Worm (Caenorhabditis elegans) whole organism, midembryonic: Measurements from ENCODE around the gene slt-1.

Experiments
- T22C8.4 ChIP-seq: fragments of 200-800 bp; sonication (Bioruptor generic); IDR thresholded peaks from 2 replicates; pipeline ENCODE4 v1.3.6; 2022; ENCODE audit warnings: missing genetic modification characterization, missing compliant biosample characterization
- cog-1 ChIP-seq: sonication (generic microtip); optimal IDR thresholded peaks from 2 replicates; lab custom pipeline; 2016; ENCODE audit warnings: missing genetic modification characterization, missing compliant biosample characterization
- flt-1 ChIP-seq: fragments of 200-800 bp; sonication (Bioruptor generic); IDR thresholded peaks from 2 replicates; pipeline ENCODE4 v1.3.6; 2022; ENCODE audit warnings: missing genetic modification characterization, missing compliant biosample characterization
- klf-2 ChIP-seq: fragments of 200-800 bp; sonication (Bioruptor generic); conservative IDR thresholded peaks from 2 replicates; pipeline ENCODE4 v1.3.6; 2022; ENCODE audit warnings: missing genetic modification reagents, missing genetic modification characterization, missing compliant biosample characterization
- med-1 ChIP-seq: sonication (generic microtip); optimal IDR thresholded peaks from 2 replicates; lab custom pipeline; 2017; ENCODE audit warnings: missing genetic modification characterization, mild to moderate bottlenecking, missing compliant biosample characterization, antibody characterized with exemption, missing genetic modification reagents; ENCODE audit not compliant: insufficient read depth
- ref-1 ChIP-seq: fragments of 200-800 bp; sonication (Bioruptor generic); conservative IDR thresholded peaks from 2 replicates; pipeline ENCODE4 v1.3.6; 2022; ENCODE audit warnings: missing genetic modification reagents, missing genetic modification characterization, missing compliant biosample characterization
- tab-1 ChIP-seq: fragments of 200-800 bp; sonication (Bioruptor generic); IDR thresholded peaks from 2 replicates; pipeline ENCODE4 v1.3.6; 2022; ENCODE audit warnings: missing genetic modification characterization, missing compliant biosample characterization
- ztf-23 ChIP-seq: fragments of 200-800 bp; sonication (Bioruptor generic); IDR thresholded peaks from 2 replicates; pipeline ENCODE4 v1.3.6; 2022; ENCODE audit warnings: missing genetic modification reagents, missing genetic modification characterization, missing compliant biosample characterization
- ztf-29 ChIP-seq: fragments of 200-800 bp; sonication (Bioruptor generic); IDR thresholded peaks from 2 replicates; pipeline ENCODE4 v1.3.6; 2022; ENCODE audit warnings: missing genetic modification reagents, missing genetic modification characterization, missing compliant biosample characterization

The slt-1 gene

ce11 chrX:14654668-14655067 lies 19.5 kb upstream of the slt-1 start, which contains the start of gene syg-2:
Gene syg-2, plus strand, starts transcription at chrX:14654968.
- TF ChIP-seq tab-1 (GFP tag; lab: Robert Waterston, UW) (no peak), cog-1 (tag; lab: Kevin White, UChicago) (no peak), ref-1 (GFP tag; lab: Robert Waterston, UW) (no peak), ztf-29 (GFP tag; lab: Robert Waterston, UW) (no peak)

ce11 chrX:14657445-14657844 lies 16.7 kb upstream of the slt-1 start:
- no peak for TF ChIP-seq ref-1 (GFP tag; lab: Robert Waterston, UW)
- TF ChIP-seq flt-1 = no peak
- no peak for TF ChIP-seq klf-2 (GFP tag; lab: Robert Waterston, UW)
- no peak for TF ChIP-seq tab-1 (GFP tag; lab: Robert Waterston, UW)
- TF ChIP-seq cog-1 (tag; lab: Kevin White, UChicago) = no peak

- TF ChIP-seq cog-1 (tag; lab: Kevin White, UChicago) (no peak), ref-1 (GFP tag; lab: Robert Waterston, UW) (no peak), ztf-23 (GFP tag; lab: Robert Waterston, UW) (no peak), flt-1 (no peak), med-1 (GFP tag; lab: Kevin White, UChicago) (no peak), ztf-29 (GFP tag; lab: Robert Waterston, UW) (no peak)
These were observed 14.7 kb upstream of the slt-1 start for ce11 chrX:14659454-14659853.

- TF ChIP-seq cog-1 (tag; lab: Kevin White, UChicago) = no peak
- no peak for TF ChIP-seq tab-1 (GFP tag; lab: Robert Waterston, UW)
- no peak for TF ChIP-seq T22C8.4 (GFP tag; lab: Robert Waterston, UW)
- TF ChIP-seq ztf-29 (GFP tag; lab: Robert Waterston, UW) = no peak
- no peak for TF ChIP-seq flt-1
- no peak for TF ChIP-seq ref-1 (GFP tag; lab: Robert Waterston, UW)
- no peak for TF ChIP-seq med-1 (GFP tag; lab: Kevin White, UChicago)
- TF ChIP-seq klf-2 (GFP tag; lab: Robert Waterston, UW) = no peak
- no peak for TF ChIP-seq ztf-23 (GFP tag; lab: Robert Waterston, UW)
These were observed 12.2 kb upstream of the slt-1 start for ce11 chrX:14661918-14662317.

ce11 chrX:14662460-14662859 lies 11.7 kb upstream of the slt-1 start:
- no peak for TF ChIP-seq tab-1 (GFP tag; lab: Robert Waterston, UW)
- no peak for TF ChIP-seq ztf-23 (GFP tag; lab: Robert Waterston, UW)
- no peak for TF ChIP-seq T22C8.4 (GFP tag; lab: Robert Waterston, UW)

ce11 chrX:14664028-14664427 lies 10.1 kb upstream of the slt-1 start, which contains the start of gene C26G2.2:
Gene C26G2.2, plus strand, starts transcription at chrX:14664328.
- TF ChIP-seq ztf-23 (GFP tag; lab: Robert Waterston, UW) (no peak), cog-1 (tag; lab: Kevin White, UChicago) (no peak), ref-1 (GFP tag; lab: Robert Waterston, UW) (no peak), flt-1 (no peak), med-1 (GFP tag; lab: Kevin White, UChicago) (no peak), ztf-29 (GFP tag; lab: Robert Waterston, UW) (no peak), tab-1 (GFP tag; lab: Robert Waterston, UW) (no peak), klf-2 (GFP tag; lab: Robert Waterston, UW) (no peak), T22C8.4 (GFP tag; lab: Robert Waterston, UW) (no peak)

ce11 chrX:14671300-14671699 lies 2.8 kb upstream of the slt-1 start:
- TF ChIP-seq ztf-23 (GFP tag; lab: Robert Waterston, UW) (no peak), T22C8.4 (GFP tag; lab: Robert Waterston, UW) (no peak), ztf-29 (GFP tag; lab: Robert Waterston, UW) (no peak)

- no peak for TF ChIP-seq flt-1
- TF ChIP-seq ref-1 (GFP tag; lab: Robert Waterston, UW) = no peak
- no peak for TF ChIP-seq ztf-29 (GFP tag; lab: Robert Waterston, UW)
- no peak for TF ChIP-seq med-1 (GFP tag; lab: Kevin White, UChicago)
- TF ChIP-seq cog-1 (tag; lab: Kevin White, UChicago) = no peak
- no peak for TF ChIP-seq tab-1 (GFP tag; lab: Robert Waterston, UW)
- no peak for TF ChIP-seq klf-2 (GFP tag; lab: Robert Waterston, UW)
- TF ChIP-seq ztf-23 (GFP tag; lab: Robert Waterston, UW) = no peak
- no peak for TF ChIP-seq T22C8.4 (GFP tag; lab: Robert Waterston, UW)
These were observed 4.9 kb downstream of the slt-1 start for ce11 chrX:14678983-14679382.

- TF ChIP-seq flt-1 = no peak
These were observed 6.3 kb downstream of the slt-1 start for ce11 chrX:14680474-14680873.

ce11 chrX:14684406-14684927 lies 10.3 kb downstream of the slt-1 start, which contains the start of gene csq-1:
Gene csq-1, plus strand, starts transcription at chrX:14684877.
- TF ChIP-seq flt-1 = no peak
- TF ChIP-seq ref-1 (GFP tag; lab: Robert Waterston, UW) = no peak
- TF ChIP-seq tab-1 (GFP tag; lab: Robert Waterston, UW) = no peak

ce11 chrX:14692905-14693304 lies 18.8 kb downstream of the slt-1 start, which contains the start of gene sox-3:
Gene sox-3, minus strand, starts transcription at chrX:14693005.
- TF ChIP-seq cog-1 (tag; lab: Kevin White, UChicago) (no peak), klf-2 (GFP tag; lab: Robert Waterston, UW) (no peak), T22C8.4 (GFP tag; lab: Robert Waterston, UW) (no peak), med-1 (GFP tag; lab: Kevin White, UChicago) (no peak), tab-1 (GFP tag; lab: Robert Waterston, UW) (no peak), ref-1 (GFP tag; lab: Robert Waterston, UW) (no peak), flt-1 (no peak), ztf-23 (GFP tag; lab: Robert Waterston, UW) (no peak), ztf-29 (GFP tag; lab: Robert Waterston, UW) (no peak)
